Worm (Caenorhabditis elegans): ENCODE data around the gene epn-1.

DNA sequence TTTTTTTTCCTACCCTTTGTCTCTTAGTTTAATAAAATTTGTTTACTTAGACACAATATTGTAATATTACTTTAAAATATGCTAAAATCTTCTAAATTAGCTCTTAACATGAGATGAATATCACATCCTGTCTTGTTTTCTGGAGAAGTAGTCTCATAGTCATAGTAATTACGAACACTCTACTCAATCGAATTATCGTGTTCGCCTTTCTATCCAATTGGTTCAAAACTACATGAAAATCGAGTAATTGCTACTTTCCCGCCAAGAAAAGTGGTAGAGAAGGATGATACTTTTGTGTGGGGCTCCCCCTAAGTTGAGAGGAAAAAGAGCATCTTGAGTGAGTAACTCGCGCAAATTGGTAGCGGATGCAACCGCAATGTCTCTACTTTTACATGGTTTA, 40.2 kb downstream of the epn-1 start:
- TF ChIP-seq sma-9 (GFP tag; optimal IDR thresholded peaks at IDR 0.05) (no peak), sma-9 (tag; optimal IDR thresholded peaks at IDR 0.05) (no peak), nhr-23 (tag; optimal IDR thresholded peaks at IDR 0.05) (no peak), mab-5 (tag; optimal IDR thresholded peaks at IDR 0.05) (no peak), ztf-4 (tag; optimal IDR thresholded peaks at IDR 0.05) (no peak), lin-13 (GFP tag; optimal IDR thresholded peaks at IDR 0.05) (no peak), nhr-11 (tag; optimal IDR thresholded peaks at IDR 0.05) (no peak), nhr-25 (tag; optimal IDR thresholded peaks at IDR 0.05) (no peak), mbf-1 (tag; optimal IDR thresholded peaks at IDR 0.05) (no peak), unc-62 (GFP tag; optimal IDR thresholded peaks at IDR 0.05) (no peak)

Data from whole organism, L2 larva.